Fruit fly (Drosophila melanogaster) whole organism, wandering third instar larva: ENCODE results near the gene mino.

Source experiments
- Dfd ChIP-seq: fragments of >200 bp; optimal IDR thresholded peaks from 2 replicates; lab custom pipeline; 2017; ENCODE audit warnings: missing biosample characterization, missing genetic modification characterization
- Myc ChIP-seq: fragments of >200 bp; optimal IDR thresholded peaks from 2 replicates; lab custom pipeline; 2017
- OdsH ChIP-seq: fragments of 200-800 bp; sonication (Bioruptor generic); optimal IDR thresholded peaks from 2 replicates; lab custom pipeline; 2016; ENCODE audit warnings: missing biosample characterization, mild to moderate bottlenecking, missing genetic modification characterization
- br ChIP-seq: fragments of 200-800 bp; sonication (Bioruptor generic); optimal IDR thresholded peaks from 2 replicates; lab custom pipeline; 2016; ENCODE audit warnings: missing biosample characterization, missing genetic modification characterization
- lola ChIP-seq: fragments of >200 bp; optimal IDR thresholded peaks from 2 replicates; lab custom pipeline; 2017; ENCODE audit warnings: missing biosample characterization, missing genetic modification characterization
- pan ChIP-seq: fragments of >200 bp; optimal IDR thresholded peaks from 2 replicates; lab custom pipeline; 2017
- psq ChIP-seq: fragments of 200-800 bp; sonication (Bioruptor generic); optimal IDR thresholded peaks from 3 replicates; lab custom pipeline; 2017; ENCODE audit warnings: missing biosample characterization, mild to moderate bottlenecking, missing genetic modification characterization, moderate library complexity
- rgr ChIP-seq: fragments of 200-800 bp; sonication (Bioruptor generic); optimal IDR thresholded peaks from 3 replicates; lab custom pipeline; 2016; ENCODE audit warnings: missing biosample characterization, mild to moderate bottlenecking, missing genetic modification characterization

dm6 chr3R:27931461-27931860, 6.5 kb downstream of the mino start:
- TF ChIP-seq Dfd (GFP tag; lab: Kevin White, UChicago) (no peak), br (no peak), psq (no peak), lola (GFP tag; lab: Kevin White, UChicago) (no peak), Myc (lab: Kevin White, UChicago) (no peak), rgr (GFP tag; lab: Kevin White, UChicago) (no peak), OdsH (GFP tag; lab: Kevin White, UChicago) (no peak), pan (lab: Kevin White, UChicago) (no peak)
